Fruit fly (Drosophila melanogaster) whole organism, embryonic: Measurements from ENCODE around the gene trk.
A peak's percentile ranks its signal among the peaks of the same experiment; 100 is the strongest.

ENCODE experiments used
- Ada2b ChIP-seq: fragments of 200-800 bp; sonication (Bioruptor generic); IDR thresholded peaks from 2 replicates; pipeline ENCODE4 v1.3.6; 2022; ENCODE audit warnings: missing biosample characterization, missing genetic modification characterization
- Atf-2 ChIP-seq: fragments of 200-800 bp; sonication (Bioruptor generic); optimal IDR thresholded peaks from 2 replicates; lab custom pipeline; 2016; ENCODE audit warnings: missing biosample characterization, missing genetic modification characterization
- B-H1 ChIP-seq: fragments of 200-800 bp; sonication (Bioruptor generic); IDR thresholded peaks from 3 replicates; pipeline ENCODE4 v1.3.6; 2022; ENCODE audit warnings: missing biosample characterization, missing genetic modification characterization
- CG12219 ChIP-seq: fragments of 200-800 bp; sonication (Bioruptor generic); optimal IDR thresholded peaks from 3 replicates; lab custom pipeline; 2018; ENCODE audit warnings: missing biosample characterization, mild to moderate bottlenecking, missing genetic modification characterization
- CG13296 ChIP-seq: fragments of 200-800 bp; sonication (Bioruptor generic); optimal IDR thresholded peaks from 3 replicates; lab custom pipeline; 2018; ENCODE audit warnings: missing biosample characterization, mild to moderate bottlenecking, missing genetic modification characterization
- CG1603 ChIP-seq: fragments of 200-800 bp; sonication (Bioruptor generic); optimal IDR thresholded peaks from 2 replicates; lab custom pipeline; 2019; ENCODE audit warnings: missing biosample characterization, mild to moderate bottlenecking, missing genetic modification characterization, moderate library complexity
- CG17359 ChIP-seq: fragments of 200-800 bp; sonication (Bioruptor generic); optimal IDR thresholded peaks from 3 replicates; lab custom pipeline; 2018; ENCODE audit warnings: missing biosample characterization, mild to moderate bottlenecking, missing genetic modification characterization, moderate library complexity
- CG1792 ChIP-seq: fragments of 200-800 bp; sonication (Bioruptor generic); optimal IDR thresholded peaks from 2 replicates; lab custom pipeline; 2016; ENCODE audit warnings: missing biosample characterization, missing genetic modification characterization
- CG2199 ChIP-seq: fragments of 200-800 bp; sonication (Bioruptor generic); IDR thresholded peaks from 3 replicates; pipeline ENCODE4 v1.3.6; 2022; ENCODE audit warnings: missing biosample characterization, missing genetic modification characterization
- CG30020 ChIP-seq: fragments of 200-800 bp; optimal IDR thresholded peaks from 2 replicates; lab custom pipeline; 2019; ENCODE audit warnings: missing biosample characterization, mild to moderate bottlenecking, missing genetic modification characterization, moderate library complexity
- CG3163 ChIP-seq: fragments of 200-800 bp; sonication (Bioruptor generic); optimal IDR thresholded peaks from 3 replicates; lab custom pipeline; 2016; ENCODE audit warnings: missing biosample characterization, missing genetic modification characterization
- CG34422 ChIP-seq: fragments of 200-800 bp; sonication (Bioruptor generic); IDR thresholded peaks from 3 replicates; pipeline ENCODE4 v1.3.6; 2022; ENCODE audit warnings: missing biosample characterization, missing genetic modification characterization
- CG4617 ChIP-seq: fragments of 200-800 bp; sonication (Bioruptor generic); optimal IDR thresholded peaks from 3 replicates; lab custom pipeline; 2016; ENCODE audit warnings: missing biosample characterization, missing genetic modification characterization, borderline replicate concordance
- CG4730 ChIP-seq: fragments of 200-800 bp; sonication (Bioruptor generic); IDR thresholded peaks from 2 replicates; pipeline ENCODE4 v1.3.6; 2022; ENCODE audit warnings: missing biosample characterization, missing genetic modification characterization
- CG5180 ChIP-seq: fragments of 200-800 bp; sonication (Bioruptor generic); optimal IDR thresholded peaks from 3 replicates; lab custom pipeline; 2017; ENCODE audit warnings: missing biosample characterization, missing genetic modification characterization, mild to moderate bottlenecking, moderate library complexity, missing genetic modification reagents
- CG7271 ChIP-seq: fragments of 200-800 bp; sonication (Bioruptor generic); optimal IDR thresholded peaks from 2 replicates; lab custom pipeline; 2018; ENCODE audit warnings: missing biosample characterization, mild to moderate bottlenecking, missing genetic modification characterization, moderate library complexity
- CG7372 ChIP-seq: fragments of 200-800 bp; sonication (Bioruptor generic); IDR thresholded peaks from 2 replicates; pipeline ENCODE4 v1.3.6; 2022; ENCODE audit warnings: missing biosample characterization, missing genetic modification characterization
- CG7839 ChIP-seq: fragments of 200-800 bp; sonication (Bioruptor generic); optimal IDR thresholded peaks from 3 replicates; lab custom pipeline; 2018; ENCODE audit warnings: missing biosample characterization, mild to moderate bottlenecking, missing genetic modification characterization, moderate library complexity
- CG7987 ChIP-seq: fragments of 200-800 bp; sonication (Bioruptor generic); optimal IDR thresholded peaks from 2 replicates; lab custom pipeline; 2018; ENCODE audit warnings: missing biosample characterization, mild to moderate bottlenecking, missing genetic modification characterization, moderate library complexity
- CG8281 ChIP-seq: fragments of 200-800 bp; sonication (Bioruptor generic); optimal IDR thresholded peaks from 2 replicates; lab custom pipeline; 2018; ENCODE audit warnings: missing biosample characterization, mild to moderate bottlenecking, missing genetic modification characterization, moderate library complexity
- Dad ChIP-seq: fragments of 200-800 bp; sonication (Bioruptor generic); optimal IDR thresholded peaks from 3 replicates; lab custom pipeline; 2016; ENCODE audit warnings: missing biosample characterization, missing genetic modification characterization
- Dll ChIP-seq: fragments of 200-800 bp; sonication (Bioruptor generic); IDR thresholded peaks from 4 replicates; pipeline ENCODE4 v1.3.6; 2022; ENCODE audit warnings: missing biosample characterization, missing genetic modification characterization; ENCODE audit not compliant: partially characterized antibody
- Doc2 ChIP-seq: fragments of 200-800 bp; sonication (Bioruptor generic); IDR thresholded peaks from 2 replicates; pipeline ENCODE4 v1.3.6; 2022; ENCODE audit warnings: missing biosample characterization, missing genetic modification characterization
- E2f1 ChIP-seq: fragments of 200-800 bp; sonication (Bioruptor generic); IDR thresholded peaks from 2 replicates; pipeline ENCODE4 v1.3.6; 2022; ENCODE audit warnings: missing biosample characterization, missing genetic modification characterization
- Hr39 ChIP-seq: fragments of >200 bp; optimal IDR thresholded peaks from 2 replicates; lab custom pipeline; 2017
- Jarid2 ChIP-seq: fragments of 200-800 bp; sonication (Bioruptor generic); optimal IDR thresholded peaks from 3 replicates; lab custom pipeline; 2017; ENCODE audit warnings: mild to moderate bottlenecking, missing biosample characterization, missing genetic modification reagents, missing genetic modification characterization
- MBD-R2 ChIP-seq: fragments of 200-800 bp; sonication (Bioruptor generic); IDR thresholded peaks from 2 replicates; pipeline ENCODE4 v1.3.6; 2022; ENCODE audit warnings: missing biosample characterization, missing genetic modification characterization
- Mrtf ChIP-seq: fragments of 200-800 bp; sonication (Bioruptor generic); IDR thresholded peaks from 3 replicates; pipeline ENCODE4 v1.3.6; 2022; ENCODE audit warnings: missing biosample characterization, missing genetic modification characterization
- Nf-YA ChIP-seq: fragments of 200-800 bp; sonication (Bioruptor generic); IDR thresholded peaks from 2 replicates; pipeline ENCODE4 v1.3.6; 2022; ENCODE audit warnings: missing biosample characterization, missing genetic modification characterization
- NfI ChIP-seq: fragments of 200-800 bp; sonication (Bioruptor generic); optimal IDR thresholded peaks from 3 replicates; lab custom pipeline; 2018; ENCODE audit warnings: missing biosample characterization, mild to moderate bottlenecking, missing genetic modification characterization, moderate library complexity
- YL-1 ChIP-seq: fragments of 200-800 bp; sonication (Bioruptor generic); optimal IDR thresholded peaks from 3 replicates; lab custom pipeline; 2017; ENCODE audit warnings: missing biosample characterization, mild to moderate bottlenecking, missing genetic modification characterization
- bcd ChIP-seq: fragments of 200-800 bp; sonication (Bioruptor generic); optimal IDR thresholded peaks from 2 replicates; lab custom pipeline; 2017; ENCODE audit warnings: missing biosample characterization, mild to moderate bottlenecking, missing genetic modification characterization
- chif ChIP-seq, 2 experiments: fragments of 200-800 bp; sonication (Bioruptor generic); optimal IDR thresholded peaks; 3 replicates each; lab custom pipeline; 2016; ENCODE audit warnings: missing biosample characterization in 2 of 2, missing genetic modification characterization in 2 of 2
- chm ChIP-seq: fragments of 200-800 bp; sonication (Bioruptor generic); IDR thresholded peaks from 2 replicates; pipeline ENCODE4 v1.3.6; 2022; ENCODE audit warnings: missing biosample characterization, missing genetic modification characterization
- crp ChIP-seq, 2 experiments: fragments of 200-800 bp; sonication (Bioruptor generic); optimal IDR thresholded peaks; 2 replicates in 1 of 2; 3 replicates in 1 of 2; lab custom pipeline; 2017; ENCODE audit warnings: missing biosample characterization in 2 of 2, missing genetic modification characterization in 2 of 2, mild to moderate bottlenecking in 1 of 2, moderate library complexity in 1 of 2
- dm ChIP-seq: fragments of 200-800 bp; sonication (Bioruptor generic); optimal IDR thresholded peaks from 3 replicates; lab custom pipeline; 2016; ENCODE audit warnings: missing biosample characterization, missing genetic modification characterization
- eve ChIP-seq, 2 experiments: fragments of >200 bp; optimal IDR thresholded peaks; 2 replicates each; lab custom pipeline; 2017; ENCODE audit warnings: missing biosample characterization in 2 of 2, missing genetic modification characterization in 2 of 2
- eyg ChIP-seq: fragments of 200-800 bp; sonication (Bioruptor generic); optimal IDR thresholded peaks from 3 replicates; lab custom pipeline; 2016; ENCODE audit warnings: missing biosample characterization, missing genetic modification characterization
- hbn ChIP-seq: fragments of 200-800 bp; sonication (Bioruptor generic); IDR thresholded peaks from 2 replicates; pipeline ENCODE4 v1.3.6; 2022; ENCODE audit warnings: missing biosample characterization, missing genetic modification characterization; ENCODE audit not compliant: partially characterized antibody
- jumu ChIP-seq: fragments of 200-800 bp; sonication (Bioruptor generic); optimal IDR thresholded peaks from 3 replicates; lab custom pipeline; 2016; ENCODE audit warnings: missing biosample characterization, missing genetic modification characterization
- lola ChIP-seq, 3 experiments: fragments of >200 bp in 2 of 3; fragments of 200-800 bp in 1 of 3; sonication (Bioruptor generic) in 1 of 3; optimal IDR thresholded peaks; 2 replicates each; lab custom pipeline; 2017 to 2019; ENCODE audit warnings: missing biosample characterization in 3 of 3, missing genetic modification characterization in 3 of 3, mild to moderate bottlenecking in 1 of 3, moderate library complexity in 1 of 3
- maf-S ChIP-seq: fragments of 200-800 bp; sonication (Bioruptor generic); optimal IDR thresholded peaks from 2 replicates; lab custom pipeline; 2016; ENCODE audit warnings: missing biosample characterization, missing genetic modification characterization
- nerfin-1 ChIP-seq: fragments of 200-800 bp; sonication (Bioruptor generic); optimal IDR thresholded peaks from 3 replicates; lab custom pipeline; 2019; ENCODE audit warnings: missing biosample characterization, mild to moderate bottlenecking, missing genetic modification characterization, moderate library complexity
- org-1 ChIP-seq: fragments of 200-800 bp; sonication (Bioruptor generic); optimal IDR thresholded peaks from 2 replicates; lab custom pipeline; 2017; ENCODE audit warnings: missing biosample characterization, missing genetic modification characterization
- p53 ChIP-seq: fragments of 200-800 bp; sonication (Bioruptor generic); optimal IDR thresholded peaks from 2 replicates; lab custom pipeline; 2016; ENCODE audit warnings: missing biosample characterization, missing genetic modification characterization
- pfk ChIP-seq: fragments of 200-800 bp; sonication (Bioruptor generic); optimal IDR thresholded peaks from 2 replicates; lab custom pipeline; 2018; ENCODE audit warnings: missing biosample characterization, mild to moderate bottlenecking, missing genetic modification characterization, moderate library complexity
- pzg ChIP-seq: fragments of 200-800 bp; sonication (Bioruptor generic); optimal IDR thresholded peaks from 3 replicates; lab custom pipeline; 2018; ENCODE audit warnings: missing biosample characterization, mild to moderate bottlenecking, missing genetic modification characterization, moderate library complexity
- sisA ChIP-seq: fragments of 200-800 bp; sonication (Bioruptor generic); IDR thresholded peaks from 2 replicates; pipeline ENCODE4 v1.3.6; 2022; ENCODE audit warnings: missing biosample characterization, missing genetic modification characterization
- twi ChIP-seq: fragments of 200-800 bp; optimal IDR thresholded peaks from 2 replicates; lab custom pipeline; 2019; ENCODE audit warnings: missing biosample characterization, mild to moderate bottlenecking, missing genetic modification characterization, moderate library complexity
- wek ChIP-seq: fragments of 200-800 bp; sonication (Bioruptor generic); optimal IDR thresholded peaks from 3 replicates; lab custom pipeline; 2018; ENCODE audit warnings: missing biosample characterization, mild to moderate bottlenecking, missing genetic modification characterization, moderate library complexity
- zf30C ChIP-seq: fragments of 200-800 bp; sonication (Bioruptor generic); optimal IDR thresholded peaks from 3 replicates; lab custom pipeline; 2018; ENCODE audit warnings: missing biosample characterization, mild to moderate bottlenecking, missing genetic modification characterization

trk gene

DNA sequence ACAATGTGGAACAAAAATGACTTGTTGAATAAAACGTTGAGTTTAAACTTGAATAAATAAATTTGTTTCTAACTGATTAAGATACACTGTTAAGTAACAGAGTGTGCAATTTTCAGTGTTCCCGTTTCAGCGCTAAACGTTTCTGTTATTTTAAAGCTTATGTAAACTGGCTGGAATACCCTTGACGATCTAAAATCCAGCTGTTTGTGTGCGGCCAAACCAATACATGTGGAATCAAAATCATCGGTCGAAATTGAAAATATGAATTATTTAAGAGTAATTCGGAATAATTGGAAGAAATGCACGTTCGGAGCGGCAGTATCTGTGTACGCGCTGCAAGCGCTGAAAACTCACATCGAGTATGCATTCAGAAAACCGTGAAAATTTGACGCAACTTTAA lies 2.3 kb downstream of the trk start, which contains the start of gene Mulk (continued):
- TF ChIP-seq MBD-R2 (GFP tag; lab: Robert Waterston, UW), result peak; percentile 76
- peak; percentile 98 for TF ChIP-seq wek (GFP tag; lab: Kevin White, UChicago)
- TF ChIP-seq chif (GFP tag; optimal IDR thresholded peaks at IDR 0.05; lab: Kevin White, UChicago), result no peak
- TF ChIP-seq eyg (GFP tag; lab: Kevin White, UChicago), result no peak
- TF ChIP-seq B-H1 (GFP tag; lab: Robert Waterston, UW), result no peak
- TF ChIP-seq Dll (GFP tag; lab: Robert Waterston, UW), result 0 out of 4 replicates have a peak, but pooled peaks have one; percentile 29
- no peak for TF ChIP-seq Doc2 (GFP tag; lab: Robert Waterston, UW)
- no peak for TF ChIP-seq CG7372
- TF ChIP-seq zf30C (GFP tag; lab: Kevin White, UChicago), result no peak
- TF ChIP-seq lola (GFP tag; optimal IDR thresholded peaks at IDR 0.05; lab: Kevin White, UChicago), result no peak
- TF ChIP-seq CG8281 (tag; lab: Kevin White, UChicago), result no peak
- TF ChIP-seq CG4617 (GFP tag; lab: Kevin White, UChicago), result peak; percentile 5
- peak; percentile 90 for TF ChIP-seq CG30020 (tag; lab: Kevin White, UChicago)
- no peak for TF ChIP-seq Ada2b (GFP tag; lab: Robert Waterston, UW)
- no peak for TF ChIP-seq bcd (GFP tag; lab: Kevin White, UChicago)
- no peak for TF ChIP-seq CG1792 (GFP tag; lab: Kevin White, UChicago)
- TF ChIP-seq sisA (GFP tag; lab: Robert Waterston, UW), result no peak
- peak; percentile 0 to 84 for TF ChIP-seq crp (GFP tag; optimal IDR thresholded peaks at IDR 0.05; lab: Kevin White, UChicago)
- no peak for TF ChIP-seq maf-S (GFP tag; lab: Kevin White, UChicago)
- TF ChIP-seq eve (GFP tag; optimal IDR thresholded peaks at IDR 0.05; lab: Kevin White, UChicago), result peak in 1 of 2 experiments; percentile 40
- TF ChIP-seq dm (GFP tag; lab: Kevin White, UChicago), result peak; percentile 19
- no peak for TF ChIP-seq CG12219 (GFP tag; lab: Kevin White, UChicago)
- TF ChIP-seq CG7987, result no peak
- no peak for TF ChIP-seq CG13296 (GFP tag; lab: Kevin White, UChicago)
- TF ChIP-seq pfk (GFP tag; lab: Kevin White, UChicago), result peak; percentile 91
- peak; percentile 29 for TF ChIP-seq YL-1 (GFP tag; lab: Kevin White, UChicago)
- TF ChIP-seq CG3163, result no peak
- no peak for TF ChIP-seq CG4730 (GFP tag; lab: Robert Waterston, UW)
- TF ChIP-seq Nf-YA, result no peak
- no peak for TF ChIP-seq twi (tag; lab: Kevin White, UChicago)
- no peak for TF ChIP-seq CG2199 (GFP tag; lab: Robert Waterston, UW)
- no peak for TF ChIP-seq Atf-2 (GFP tag; lab: Kevin White, UChicago)
- TF ChIP-seq CG5180 (GFP tag; lab: Kevin White, UChicago), result peak; percentile 40
- peak; percentile 36; the same call in 1 of the 2 replicates for TF ChIP-seq hbn (GFP tag; lab: Robert Waterston, UW)
- peak; percentile 95 for TF ChIP-seq CG1603 (tag; lab: Kevin White, UChicago)
- no peak for TF ChIP-seq Hr39 (lab: Kevin White, UChicago)
- TF ChIP-seq Dad, result no peak
- TF ChIP-seq CG17359 (tag; lab: Kevin White, UChicago), result no peak
- TF ChIP-seq p53 (GFP tag; lab: Kevin White, UChicago), result no peak
- TF ChIP-seq Jarid2 (GFP tag; lab: Kevin White, UChicago), result no peak
- TF ChIP-seq NfI (GFP tag; lab: Kevin White, UChicago), result no peak
- 0 out of 3 replicates have a peak, but pooled peaks have one; percentile 11 for TF ChIP-seq CG34422 (GFP tag; lab: Robert Waterston, UW)
- peak; percentile 31 for TF ChIP-seq pzg
- TF ChIP-seq nerfin-1 (tag; lab: Kevin White, UChicago), result no peak
- no peak for TF ChIP-seq jumu (GFP tag; lab: Kevin White, UChicago)
- no peak for TF ChIP-seq org-1
- TF ChIP-seq Mrtf (GFP tag; lab: Robert Waterston, UW), result no peak
- no peak for TF ChIP-seq CG7839
- TF ChIP-seq chm (GFP tag; lab: Robert Waterston, UW), result no peak
- TF ChIP-seq E2f1 (GFP tag; lab: Robert Waterston, UW), result no peak
- TF ChIP-seq CG7271, result no peak
